Fruit fly (Drosophila melanogaster) whole organism, embryonic: ENCODE measurements around the gene Bx42.

Experiments
- CG10209 ChIP-seq: fragments of 200-800 bp; sonication (Bioruptor generic); optimal IDR thresholded peaks from 3 replicates; lab custom pipeline; 2017; ENCODE audit warnings: missing biosample characterization, mild to moderate bottlenecking, missing genetic modification characterization, missing genetic modification reagents
- CG10979 ChIP-seq: fragments of 200-800 bp; sonication (Bioruptor generic); optimal IDR thresholded peaks from 2 replicates; lab custom pipeline; 2018; ENCODE audit warnings: missing biosample characterization, mild to moderate bottlenecking, missing genetic modification characterization, moderate library complexity
- CG30403 ChIP-seq: fragments of 200-800 bp; sonication (Bioruptor generic); optimal IDR thresholded peaks from 3 replicates; lab custom pipeline; 2016; ENCODE audit warnings: missing biosample characterization, missing genetic modification characterization
- CG7372 ChIP-seq: fragments of 200-800 bp; sonication (Bioruptor generic); IDR thresholded peaks from 2 replicates; pipeline ENCODE4 v1.3.6; 2022; ENCODE audit warnings: missing biosample characterization, missing genetic modification characterization
- disco-r ChIP-seq: fragments of 200-800 bp; sonication (Bioruptor generic); optimal IDR thresholded peaks from 2 replicates; lab custom pipeline; 2016; ENCODE audit warnings: missing biosample characterization, missing genetic modification characterization
- gcm2 ChIP-seq: fragments of 200-800 bp; sonication (Bioruptor generic); optimal IDR thresholded peaks from 2 replicates; lab custom pipeline; 2016; ENCODE audit warnings: missing biosample characterization, missing genetic modification characterization
- mld ChIP-seq: fragments of 200-800 bp; sonication (Bioruptor generic); IDR thresholded peaks from 3 replicates; pipeline ENCODE4 v1.3.6; 2022; ENCODE audit warnings: missing biosample characterization, missing genetic modification characterization; ENCODE audit not compliant: partially characterized antibody
- trem ChIP-seq: fragments of 200-800 bp; optimal IDR thresholded peaks from 3 replicates; lab custom pipeline; 2019; ENCODE audit warnings: missing biosample characterization, mild to moderate bottlenecking, missing genetic modification characterization, moderate library complexity

dm6 chrX:9136776-9137550, 30.6 kb upstream of the Bx42 start:
- TF ChIP-seq CG7372 (no peak), mld (GFP tag; lab: Robert Waterston, UW) (no peak), CG10209 (GFP tag; lab: Kevin White, UChicago) (peak; percentile 22), CG30403 (peak; percentile 49), gcm2 (GFP tag; lab: Kevin White, UChicago) (no peak), CG10979 (tag; lab: Kevin White, UChicago) (peak; percentile 58), trem (tag; lab: Kevin White, UChicago) (no peak), disco-r (GFP tag; lab: Kevin White, UChicago) (no peak)
